Fruit fly (Drosophila melanogaster) whole organism, embryonic: ENCODE measurements around the gene Fbp2.
A peak's percentile ranks its signal among the peaks of the same experiment; 100 is the strongest.

Source experiments
- Abd-B ChIP-seq: fragments of 200-800 bp; sonication (Bioruptor generic); optimal IDR thresholded peaks from 2 replicates; lab custom pipeline; 2018; ENCODE audit warnings: missing biosample characterization, mild to moderate bottlenecking, missing genetic modification characterization, moderate library complexity
- CG10366 ChIP-seq: fragments of 200-800 bp; sonication (Bioruptor generic); IDR thresholded peaks from 2 replicates; pipeline ENCODE4 v1.3.6; 2022; ENCODE audit warnings: missing biosample characterization, missing genetic modification characterization
- CG11085 ChIP-seq: fragments of 200-800 bp; sonication (Bioruptor generic); IDR thresholded peaks from 2 replicates; pipeline ENCODE4 v1.3.6; 2022; ENCODE audit warnings: missing biosample characterization, missing genetic modification characterization
- CG11398 ChIP-seq: fragments of 200-800 bp; sonication (Bioruptor generic); optimal IDR thresholded peaks from 2 replicates; lab custom pipeline; 2016; ENCODE audit warnings: missing biosample characterization, missing genetic modification characterization
- CG11696 ChIP-seq: fragments of 200-800 bp; sonication (Bioruptor generic); IDR thresholded peaks from 2 replicates; pipeline ENCODE4 v1.3.6; 2022; ENCODE audit warnings: missing biosample characterization, missing genetic modification characterization
- CG12155 ChIP-seq: fragments of 200-800 bp; sonication (Bioruptor generic); optimal IDR thresholded peaks from 3 replicates; lab custom pipeline; 2016; ENCODE audit warnings: missing biosample characterization, missing genetic modification characterization
- CG12769 ChIP-seq: fragments of 200-800 bp; sonication (Bioruptor generic); optimal IDR thresholded peaks from 2 replicates; lab custom pipeline; 2019; ENCODE audit warnings: missing biosample characterization, mild to moderate bottlenecking, missing genetic modification characterization, moderate library complexity
- CG15073 ChIP-seq: fragments of 200-800 bp; sonication (Bioruptor generic); optimal IDR thresholded peaks from 2 replicates; lab custom pipeline; 2016; ENCODE audit warnings: missing biosample characterization, missing genetic modification characterization
- CG17612 ChIP-seq: fragments of 200-800 bp; sonication (Bioruptor generic); IDR thresholded peaks from 2 replicates; pipeline ENCODE4 v1.3.6; 2022; ENCODE audit warnings: missing biosample characterization, missing genetic modification characterization
- CG17802 ChIP-seq: fragments of 200-800 bp; sonication (Bioruptor generic); optimal IDR thresholded peaks from 2 replicates; lab custom pipeline; 2018; ENCODE audit warnings: missing biosample characterization, mild to moderate bottlenecking, missing genetic modification characterization, moderate library complexity
- CG18599 ChIP-seq: fragments of 200-800 bp; sonication (Bioruptor generic); optimal IDR thresholded peaks from 3 replicates; lab custom pipeline; 2017; ENCODE audit warnings: missing biosample characterization, missing genetic modification characterization, mild to moderate bottlenecking, moderate library complexity, missing genetic modification reagents
- CG2199 ChIP-seq: fragments of 200-800 bp; sonication (Bioruptor generic); IDR thresholded peaks from 3 replicates; pipeline ENCODE4 v1.3.6; 2022; ENCODE audit warnings: missing biosample characterization, missing genetic modification characterization
- CG2875 ChIP-seq: fragments of 200-800 bp; sonication (Bioruptor generic); optimal IDR thresholded peaks from 2 replicates; lab custom pipeline; 2017; ENCODE audit warnings: missing biosample characterization, mild to moderate bottlenecking, missing genetic modification characterization, missing genetic modification reagents
- CG6813 ChIP-seq: fragments of 200-800 bp; sonication (Bioruptor generic); optimal IDR thresholded peaks from 2 replicates; lab custom pipeline; 2017; ENCODE audit warnings: missing biosample characterization, missing genetic modification characterization, mild to moderate bottlenecking, moderate library complexity, missing genetic modification reagents
- CG8388 ChIP-seq: fragments of 200-800 bp; sonication (Bioruptor generic); optimal IDR thresholded peaks from 2 replicates; lab custom pipeline; 2019; ENCODE audit warnings: missing biosample characterization, mild to moderate bottlenecking, missing genetic modification characterization, moderate library complexity
- CG9817 ChIP-seq: fragments of 200-800 bp; sonication (Bioruptor generic); optimal IDR thresholded peaks from 2 replicates; lab custom pipeline; 2018; ENCODE audit warnings: missing biosample characterization, mild to moderate bottlenecking, missing genetic modification characterization, moderate library complexity
- Dip2 ChIP-seq: fragments of 200-800 bp; sonication (Bioruptor generic); IDR thresholded peaks from 2 replicates; pipeline ENCODE4 v1.3.6; 2022; ENCODE audit warnings: missing biosample characterization, missing genetic modification characterization
- Dll ChIP-seq: fragments of 200-800 bp; sonication (Bioruptor generic); IDR thresholded peaks from 4 replicates; pipeline ENCODE4 v1.3.6; 2022; ENCODE audit warnings: missing biosample characterization, missing genetic modification characterization; ENCODE audit not compliant: partially characterized antibody
- E2f2 ChIP-seq: fragments of 200-800 bp; sonication (Bioruptor generic); IDR thresholded peaks from 2 replicates; pipeline ENCODE4 v1.3.6; 2022; ENCODE audit warnings: missing biosample characterization, missing genetic modification characterization
- HHEX ChIP-seq: fragments of 200-800 bp; sonication (Bioruptor generic); optimal IDR thresholded peaks from 3 replicates; lab custom pipeline; 2017; ENCODE audit warnings: missing biosample characterization, mild to moderate bottlenecking, missing genetic modification characterization, missing genetic modification reagents
- HLH54F ChIP-seq: fragments of 200-800 bp; sonication (Bioruptor generic); optimal IDR thresholded peaks from 3 replicates; lab custom pipeline; 2016; ENCODE audit warnings: missing biosample characterization, missing genetic modification characterization
- Hand ChIP-seq: fragments of 200-800 bp; sonication (Bioruptor generic); optimal IDR thresholded peaks from 2 replicates; lab custom pipeline; 2017; ENCODE audit warnings: mild to moderate bottlenecking, missing biosample characterization, missing genetic modification reagents, missing genetic modification characterization
- Jarid2 ChIP-seq: fragments of 200-800 bp; sonication (Bioruptor generic); optimal IDR thresholded peaks from 3 replicates; lab custom pipeline; 2017; ENCODE audit warnings: mild to moderate bottlenecking, missing biosample characterization, missing genetic modification reagents, missing genetic modification characterization
- Lim3 ChIP-seq: fragments of 200-800 bp; sonication (Bioruptor generic); IDR thresholded peaks from 2 replicates; pipeline ENCODE4 v1.3.6; 2022; ENCODE audit warnings: missing biosample characterization, missing genetic modification characterization
- Mad ChIP-seq: fragments of 200-800 bp; sonication (Bioruptor generic); optimal IDR thresholded peaks from 2 replicates; lab custom pipeline; 2016; ENCODE audit warnings: missing biosample characterization, missing genetic modification characterization
- Mes4 ChIP-seq: fragments of 200-800 bp; sonication (Bioruptor generic); optimal IDR thresholded peaks from 2 replicates; lab custom pipeline; 2016; ENCODE audit warnings: missing biosample characterization, missing genetic modification characterization
- Neu2 ChIP-seq: fragments of 200-800 bp; sonication (Bioruptor generic); optimal IDR thresholded peaks from 3 replicates; lab custom pipeline; 2016; ENCODE audit warnings: missing biosample characterization, missing genetic modification characterization, borderline replicate concordance
- Opbp ChIP-seq: fragments of 200-800 bp; sonication (Bioruptor generic); IDR thresholded peaks from 3 replicates; pipeline ENCODE4 v1.3.6; 2022; ENCODE audit warnings: missing biosample characterization, missing genetic modification characterization; ENCODE audit not compliant: partially characterized antibody
- Sox100B ChIP-seq: fragments of 200-800 bp; sonication (Bioruptor generic); optimal IDR thresholded peaks from 3 replicates; lab custom pipeline; 2018; ENCODE audit warnings: missing biosample characterization, mild to moderate bottlenecking, missing genetic modification characterization
- Usf ChIP-seq: fragments of 200-800 bp; sonication (Bioruptor generic); optimal IDR thresholded peaks from 2 replicates; lab custom pipeline; 2017; ENCODE audit warnings: missing genotype, missing biosample characterization, missing genetic modification characterization
- Vsx1 ChIP-seq: fragments of 200-800 bp; sonication (Bioruptor generic); optimal IDR thresholded peaks from 2 replicates; lab custom pipeline; 2017; ENCODE audit warnings: missing biosample characterization, mild to moderate bottlenecking, missing genetic modification characterization, missing genetic modification reagents
- YL-1 ChIP-seq: fragments of 200-800 bp; sonication (Bioruptor generic); optimal IDR thresholded peaks from 3 replicates; lab custom pipeline; 2017; ENCODE audit warnings: missing biosample characterization, mild to moderate bottlenecking, missing genetic modification characterization
- abd-A ChIP-seq: fragments of 200-800 bp; sonication (Bioruptor generic); optimal IDR thresholded peaks from 3 replicates; lab custom pipeline; 2019; ENCODE audit warnings: missing biosample characterization, mild to moderate bottlenecking, missing genetic modification characterization, moderate library complexity
- ash1 ChIP-seq: fragments of 200-800 bp; sonication (Bioruptor generic); optimal IDR thresholded peaks from 2 replicates; lab custom pipeline; 2018; ENCODE audit warnings: missing biosample characterization, mild to moderate bottlenecking, missing genetic modification characterization
- chinmo ChIP-seq: fragments of 200-800 bp; sonication (Bioruptor generic); IDR thresholded peaks from 4 replicates; pipeline ENCODE4 v1.3.6; 2022; ENCODE audit warnings: missing biosample characterization, missing genetic modification characterization; ENCODE audit not compliant: partially characterized antibody
- crc ChIP-seq: fragments of 200-800 bp; sonication (Bioruptor generic); optimal IDR thresholded peaks from 2 replicates; lab custom pipeline; 2016; ENCODE audit warnings: missing biosample characterization, missing genetic modification characterization
- insv ChIP-seq, 2 experiments: fragments of 200-800 bp; sonication (Bioruptor generic); optimal IDR thresholded peaks; 3 replicates each; lab custom pipeline; 2016 to 2018; ENCODE audit warnings: missing biosample characterization in 2 of 2, missing genetic modification characterization in 2 of 2
- lab ChIP-seq: fragments of 200-800 bp; sonication (Bioruptor generic); optimal IDR thresholded peaks from 3 replicates; lab custom pipeline; 2017; ENCODE audit warnings: missing biosample characterization, missing genetic modification characterization, mild to moderate bottlenecking, moderate library complexity, missing genetic modification reagents
- lmd ChIP-seq: fragments of 200-800 bp; sonication (Bioruptor generic); IDR thresholded peaks from 2 replicates; pipeline ENCODE4 v1.3.6; 2022; ENCODE audit warnings: missing biosample characterization, missing genetic modification characterization
- mirr ChIP-seq: fragments of 200-800 bp; sonication (Bioruptor generic); optimal IDR thresholded peaks from 3 replicates; lab custom pipeline; 2018; ENCODE audit warnings: missing biosample characterization, mild to moderate bottlenecking, missing genetic modification characterization
- otp ChIP-seq: fragments of 200-800 bp; sonication (Bioruptor generic); IDR thresholded peaks from 3 replicates; pipeline ENCODE4, ENCODE4 v1.3.6; 2022; ENCODE audit warnings: missing biosample characterization, missing genetic modification characterization
- rib ChIP-seq: fragments of 200-800 bp; sonication (Bioruptor generic); IDR thresholded peaks from 2 replicates; pipeline ENCODE4 v1.3.6; 2022; ENCODE audit warnings: missing biosample characterization, missing genetic modification characterization
- ro ChIP-seq: fragments of 200-800 bp; sonication (Bioruptor generic); IDR thresholded peaks from 2 replicates; pipeline ENCODE4 v1.3.6; 2022; ENCODE audit warnings: missing biosample characterization, missing genetic modification characterization
- sisA ChIP-seq: fragments of 200-800 bp; sonication (Bioruptor generic); IDR thresholded peaks from 2 replicates; pipeline ENCODE4 v1.3.6; 2022; ENCODE audit warnings: missing biosample characterization, missing genetic modification characterization
- stwl ChIP-seq: fragments of 200-800 bp; sonication (Bioruptor generic); optimal IDR thresholded peaks from 3 replicates; lab custom pipeline; 2018; ENCODE audit warnings: missing biosample characterization, mild to moderate bottlenecking, missing genetic modification characterization, moderate library complexity
- tio ChIP-seq: fragments of 200-800 bp; sonication (Bioruptor generic); optimal IDR thresholded peaks from 2 replicates; lab custom pipeline; 2017; ENCODE audit warnings: missing biosample characterization, missing genetic modification characterization, inconsistent platforms
- tx ChIP-seq: fragments of 200-800 bp; sonication (Bioruptor generic); optimal IDR thresholded peaks from 2 replicates; lab custom pipeline; 2016; ENCODE audit warnings: missing biosample characterization, missing genetic modification characterization
- wdn ChIP-seq: fragments of 200-800 bp; sonication (Bioruptor generic); IDR thresholded peaks from 2 replicates; pipeline ENCODE4 v1.3.6; 2022; ENCODE audit warnings: missing biosample characterization, missing genetic modification characterization
- zen2 ChIP-seq: fragments of 200-800 bp; sonication (Bioruptor generic); IDR thresholded peaks from 3 replicates; pipeline ENCODE4 v1.3.6; 2022; ENCODE audit warnings: missing biosample characterization, missing genetic modification characterization; ENCODE audit not compliant: partially characterized antibody

Gene Fbp2

dm6 chr2L:9388013-9388605, 38.5 kb upstream of the Fbp2 start (continued):
- TF ChIP-seq Jarid2 (GFP tag; lab: Kevin White, UChicago) (no peak), wdn (GFP tag; lab: Robert Waterston, UW) (peak; percentile 69), E2f2 (GFP tag; lab: Robert Waterston, UW) (no peak), ro (GFP tag; lab: Robert Waterston, UW) (peak; percentile 26; the same call in 1 of the 2 replicates), chinmo (GFP tag; lab: Robert Waterston, UW) (no peak), CG15073 (no peak), YL-1 (GFP tag; lab: Kevin White, UChicago) (no peak), CG8388 (GFP tag; lab: Kevin White, UChicago) (no peak), Vsx1 (no peak), Mad (GFP tag; lab: Kevin White, UChicago) (peak; percentile 46), CG2199 (no peak), CG2875 (GFP tag; lab: Kevin White, UChicago) (no peak), stwl (tag; lab: Kevin White, UChicago) (no peak), Lim3 (GFP tag; lab: Robert Waterston, UW) (no peak), tx (peak; percentile 74), lab (GFP tag; lab: Kevin White, UChicago) (peak; percentile 85), Mes4 (GFP tag; lab: Kevin White, UChicago) (peak; percentile 45), HLH54F (GFP tag; lab: Kevin White, UChicago) (peak; percentile 82), CG11398 (peak; percentile 56), CG18599 (peak; percentile 78), Sox100B (GFP tag; lab: Kevin White, UChicago) (peak; percentile 2), Abd-B (GFP tag; lab: Kevin White, UChicago) (peak; percentile 61), Dip2 (GFP tag; lab: Robert Waterston, UW) (no peak), CG10366 (GFP tag; lab: Robert Waterston, UW) (peak; percentile 58), Neu2 (GFP tag; lab: Kevin White, UChicago) (no peak), CG12155 (GFP tag; lab: Kevin White, UChicago) (peak; percentile 81), HHEX (GFP tag; lab: Kevin White, UChicago) (peak; percentile 60), CG9817 (tag; lab: Kevin White, UChicago) (peak; percentile 64), CG11696 (GFP tag; lab: Robert Waterston, UW) (peak; percentile 65), sisA (GFP tag; lab: Robert Waterston, UW) (peak; percentile 42), lmd (peak; percentile 76; the same call in 1 of the 2 replicates), CG17612 (GFP tag; lab: Robert Waterston, UW) (peak; percentile 30; the same call in 1 of the 2 replicates), insv (GFP tag; optimal IDR thresholded peaks at IDR 0.05; lab: Kevin White, UChicago) (no peak), crc (GFP tag; lab: Kevin White, UChicago) (peak; percentile 50), abd-A (peak; percentile 25), CG6813 (GFP tag; lab: Kevin White, UChicago) (peak; percentile 37), ash1 (GFP tag; lab: Kevin White, UChicago) (no peak), otp (GFP tag; lab: Robert Waterston, UW) (peak; percentile 64; the same call in 1 of the 3 replicates), zen2 (GFP tag; lab: Robert Waterston, UW) (no peak), Usf (peak; percentile 60), Hand (GFP tag; lab: Kevin White, UChicago) (no peak), Opbp (GFP tag; lab: Robert Waterston, UW) (no peak), CG11085 (GFP tag; lab: Robert Waterston, UW) (peak; percentile 49), CG12769 (tag; lab: Kevin White, UChicago) (peak; percentile 95), mirr (peak; percentile 69), CG17802 (tag; lab: Kevin White, UChicago) (peak; percentile 13), tio (GFP tag; lab: Kevin White, UChicago) (no peak), rib (peak; percentile 81), Dll (GFP tag; lab: Robert Waterston, UW) (no peak)
